Fruit fly (Drosophila melanogaster) whole organism, embryonic: ENCODE measurements around the gene GstD5.

Source experiments
- CG10267 ChIP-seq: fragments of 200-800 bp; sonication (Bioruptor generic); optimal IDR thresholded peaks from 2 replicates; lab custom pipeline; 2018; ENCODE audit warnings: missing biosample characterization, mild to moderate bottlenecking, missing genetic modification characterization, moderate library complexity
- CG10959 ChIP-seq: fragments of 200-800 bp; sonication (Bioruptor generic); IDR thresholded peaks from 2 replicates; pipeline ENCODE4 v1.3.6; 2022; ENCODE audit warnings: missing biosample characterization, missing genetic modification characterization
- CG11247 ChIP-seq: fragments of 200-800 bp; sonication (Bioruptor generic); IDR thresholded peaks from 2 replicates; pipeline ENCODE4 v1.3.6; 2022; ENCODE audit warnings: missing biosample characterization, missing genetic modification characterization
- CG14667 ChIP-seq: fragments of 200-800 bp; sonication (Bioruptor generic); IDR thresholded peaks from 2 replicates; pipeline ENCODE4 v1.3.6; 2022; ENCODE audit warnings: missing biosample characterization, missing genetic modification characterization
- CG17328 ChIP-seq: fragments of 200-800 bp; sonication (Bioruptor generic); IDR thresholded peaks from 2 replicates; pipeline ENCODE4 v1.3.6; 2022; ENCODE audit warnings: missing biosample characterization, missing genetic modification characterization
- CG17612 ChIP-seq: fragments of 200-800 bp; sonication (Bioruptor generic); IDR thresholded peaks from 2 replicates; pipeline ENCODE4 v1.3.6; 2022; ENCODE audit warnings: missing biosample characterization, missing genetic modification characterization
- CG2129 ChIP-seq: fragments of 200-800 bp; sonication (Bioruptor generic); IDR thresholded peaks from 2 replicates; pipeline ENCODE4 v1.3.6; 2022; ENCODE audit warnings: missing biosample characterization, missing genetic modification characterization; ENCODE audit not compliant: partially characterized antibody
- CG33213 ChIP-seq: fragments of 200-800 bp; sonication (Bioruptor generic); optimal IDR thresholded peaks from 3 replicates; lab custom pipeline; 2016; ENCODE audit warnings: missing biosample characterization, missing genetic modification characterization
- CG3407 ChIP-seq: fragments of 200-800 bp; sonication (Bioruptor generic); optimal IDR thresholded peaks from 2 replicates; lab custom pipeline; 2018; ENCODE audit warnings: missing biosample characterization, mild to moderate bottlenecking, missing genetic modification characterization
- CG3995 ChIP-seq: fragments of 200-800 bp; sonication (Bioruptor generic); optimal IDR thresholded peaks from 3 replicates; lab custom pipeline; 2016; ENCODE audit warnings: missing biosample characterization, missing genetic modification characterization
- CG4328 ChIP-seq: fragments of 200-800 bp; sonication (Bioruptor generic); optimal IDR thresholded peaks from 3 replicates; lab custom pipeline; 2017; ENCODE audit warnings: missing biosample characterization, missing genetic modification reagents, missing genetic modification characterization
- CG4360 ChIP-seq: fragments of 200-800 bp; sonication (Bioruptor generic); IDR thresholded peaks from 2 replicates; pipeline ENCODE4 v1.3.6; 2022; ENCODE audit warnings: missing biosample characterization, missing genetic modification characterization
- CG43689 ChIP-seq: fragments of 200-800 bp; sonication (Bioruptor generic); IDR thresholded peaks from 2 replicates; pipeline ENCODE4 v1.3.6; 2022; ENCODE audit warnings: missing biosample characterization, missing genetic modification characterization
- CG4617 ChIP-seq: fragments of 200-800 bp; sonication (Bioruptor generic); optimal IDR thresholded peaks from 3 replicates; lab custom pipeline; 2016; ENCODE audit warnings: missing biosample characterization, missing genetic modification characterization, borderline replicate concordance
- CG8924 ChIP-seq: fragments of 200-800 bp; optimal IDR thresholded peaks from 3 replicates; lab custom pipeline; 2019; ENCODE audit warnings: missing biosample characterization, mild to moderate bottlenecking, missing genetic modification characterization, moderate library complexity
- E2f1 ChIP-seq: fragments of 200-800 bp; sonication (Bioruptor generic); IDR thresholded peaks from 2 replicates; pipeline ENCODE4 v1.3.6; 2022; ENCODE audit warnings: missing biosample characterization, missing genetic modification characterization
- Hr51 ChIP-seq, 2 experiments: fragments of 200-800 bp; sonication (Bioruptor generic); optimal IDR thresholded peaks; 2 replicates in 1 of 2; 3 replicates in 1 of 2; lab custom pipeline; 2016 to 2018; ENCODE audit warnings: missing biosample characterization in 2 of 2, missing genetic modification characterization in 2 of 2, mild to moderate bottlenecking in 1 of 2, moderate library complexity in 1 of 2
- NC2α ChIP-seq: fragments of 200-800 bp; sonication (Bioruptor generic); optimal IDR thresholded peaks from 2 replicates; lab custom pipeline; 2016; ENCODE audit warnings: missing biosample characterization, missing genetic modification characterization
- NFAT ChIP-seq: fragments of 200-800 bp; sonication (Bioruptor generic); IDR thresholded peaks from 2 replicates; pipeline ENCODE4 v1.3.6; 2022; ENCODE audit warnings: missing biosample characterization, missing genetic modification characterization
- Neu2 ChIP-seq: fragments of 200-800 bp; sonication (Bioruptor generic); optimal IDR thresholded peaks from 3 replicates; lab custom pipeline; 2016; ENCODE audit warnings: missing biosample characterization, missing genetic modification characterization, borderline replicate concordance
- PHDP ChIP-seq: fragments of 200-800 bp; sonication (Bioruptor generic); optimal IDR thresholded peaks from 3 replicates; lab custom pipeline; 2018; ENCODE audit warnings: missing biosample characterization, mild to moderate bottlenecking, missing genetic modification characterization, moderate library complexity
- Poxn ChIP-seq: fragments of 200-800 bp; sonication (Bioruptor generic); IDR thresholded peaks from 2 replicates; pipeline ENCODE4 v1.3.6; 2022; ENCODE audit warnings: missing biosample characterization, missing genetic modification characterization
- Scr ChIP-seq: fragments of 200-800 bp; sonication (Bioruptor generic); IDR thresholded peaks from 2 replicates; pipeline ENCODE4 v1.3.6; 2022; ENCODE audit warnings: missing biosample characterization, missing genetic modification characterization; ENCODE audit not compliant: partially characterized antibody
- Sry-δ ChIP-seq: fragments of 200-800 bp; sonication (Bioruptor generic); optimal IDR thresholded peaks from 2 replicates; lab custom pipeline; 2016; ENCODE audit warnings: missing biosample characterization, missing genetic modification characterization
- Usf ChIP-seq: fragments of 200-800 bp; sonication (Bioruptor generic); optimal IDR thresholded peaks from 2 replicates; lab custom pipeline; 2017; ENCODE audit warnings: missing genotype, missing biosample characterization, missing genetic modification characterization
- amos ChIP-seq: fragments of 200-800 bp; sonication (Bioruptor generic); IDR thresholded peaks from 2 replicates; pipeline ENCODE4 v1.3.6; 2022; ENCODE audit warnings: missing biosample characterization, missing genetic modification characterization; ENCODE audit not compliant: partially characterized antibody
- aop ChIP-seq: fragments of 200-800 bp; sonication (Bioruptor generic); IDR thresholded peaks from 2 replicates; pipeline ENCODE4 v1.3.6; 2022; ENCODE audit warnings: missing biosample characterization, missing genetic modification characterization
- cad ChIP-seq: fragments of >200 bp; optimal IDR thresholded peaks from 2 replicates; lab custom pipeline; 2017; ENCODE audit warnings: missing biosample characterization, missing genetic modification characterization
- cg ChIP-seq: fragments of 200-800 bp; sonication (Bioruptor generic); optimal IDR thresholded peaks from 3 replicates; lab custom pipeline; 2019; ENCODE audit warnings: missing biosample characterization, mild to moderate bottlenecking, missing genetic modification characterization, moderate library complexity
- dmrt11E ChIP-seq: fragments of 200-800 bp; sonication (Bioruptor generic); optimal IDR thresholded peaks from 3 replicates; lab custom pipeline; 2018; ENCODE audit warnings: missing biosample characterization, mild to moderate bottlenecking, missing genetic modification characterization, moderate library complexity
- dpn ChIP-seq, 2 experiments: fragments of 200-800 bp; sonication (Bioruptor generic); optimal IDR thresholded peaks; 3 replicates each; lab custom pipeline; 2016; ENCODE audit warnings: missing biosample characterization in 2 of 2, missing genetic modification characterization in 2 of 2
- exex ChIP-seq: fragments of 200-800 bp; sonication (Bioruptor generic); optimal IDR thresholded peaks from 4 replicates; lab custom pipeline; 2018; ENCODE audit warnings: missing biosample characterization, mild to moderate bottlenecking, missing genetic modification characterization, moderate library complexity
- ftz-f1 ChIP-seq: fragments of 200-800 bp; sonication (Bioruptor generic); optimal IDR thresholded peaks from 2 replicates; lab custom pipeline; 2016; ENCODE audit warnings: missing biosample characterization, missing genetic modification characterization
- gfzf ChIP-seq: fragments of 200-800 bp; sonication (Bioruptor generic); optimal IDR thresholded peaks from 2 replicates; lab custom pipeline; 2016; ENCODE audit warnings: missing biosample characterization, mild to moderate bottlenecking, missing genetic modification characterization, moderate library complexity
- insv ChIP-seq, 2 experiments: fragments of 200-800 bp; sonication (Bioruptor generic); optimal IDR thresholded peaks; 3 replicates each; lab custom pipeline; 2016 to 2018; ENCODE audit warnings: missing biosample characterization in 2 of 2, missing genetic modification characterization in 2 of 2
- jigr1 ChIP-seq: fragments of 200-800 bp; sonication (Bioruptor generic); IDR thresholded peaks from 3 replicates; pipeline ENCODE4 v1.3.6; 2022; ENCODE audit warnings: missing biosample characterization, missing genetic modification characterization
- jumu ChIP-seq: fragments of 200-800 bp; sonication (Bioruptor generic); optimal IDR thresholded peaks from 3 replicates; lab custom pipeline; 2016; ENCODE audit warnings: missing biosample characterization, missing genetic modification characterization
- lmd ChIP-seq: fragments of 200-800 bp; sonication (Bioruptor generic); IDR thresholded peaks from 2 replicates; pipeline ENCODE4 v1.3.6; 2022; ENCODE audit warnings: missing biosample characterization, missing genetic modification characterization
- mirr ChIP-seq: fragments of 200-800 bp; sonication (Bioruptor generic); optimal IDR thresholded peaks from 3 replicates; lab custom pipeline; 2018; ENCODE audit warnings: missing biosample characterization, mild to moderate bottlenecking, missing genetic modification characterization
- nerfin-1 ChIP-seq: fragments of 200-800 bp; sonication (Bioruptor generic); optimal IDR thresholded peaks from 3 replicates; lab custom pipeline; 2019; ENCODE audit warnings: missing biosample characterization, mild to moderate bottlenecking, missing genetic modification characterization, moderate library complexity
- nom ChIP-seq: fragments of 200-800 bp; sonication (Bioruptor generic); optimal IDR thresholded peaks from 2 replicates; lab custom pipeline; 2017; ENCODE audit warnings: missing biosample characterization, missing genetic modification characterization, mild to moderate bottlenecking, moderate library complexity, missing genetic modification reagents
- oc ChIP-seq: fragments of 200-800 bp; sonication (Bioruptor generic); optimal IDR thresholded peaks from 2 replicates; lab custom pipeline; 2018; ENCODE audit warnings: missing biosample characterization, mild to moderate bottlenecking, missing genetic modification characterization, moderate library complexity
- pita ChIP-seq: fragments of 200-800 bp; sonication (Bioruptor generic); optimal IDR thresholded peaks from 2 replicates; lab custom pipeline; 2017; ENCODE audit warnings: missing biosample characterization, mild to moderate bottlenecking, missing genetic modification characterization
- rib ChIP-seq: fragments of 200-800 bp; sonication (Bioruptor generic); IDR thresholded peaks from 2 replicates; pipeline ENCODE4 v1.3.6; 2022; ENCODE audit warnings: missing biosample characterization, missing genetic modification characterization
- salm ChIP-seq: fragments of 200-800 bp; sonication (Bioruptor generic); optimal IDR thresholded peaks from 2 replicates; lab custom pipeline; 2018; ENCODE audit warnings: missing biosample characterization, mild to moderate bottlenecking, missing genetic modification characterization
- slp2 ChIP-seq: fragments of 200-800 bp; sonication (Bioruptor generic); optimal IDR thresholded peaks from 2 replicates; lab custom pipeline; 2016; ENCODE audit warnings: missing biosample characterization, missing genetic modification characterization
- sob ChIP-seq: fragments of 200-800 bp; sonication (Bioruptor generic); IDR thresholded peaks from 2 replicates; pipeline ENCODE4 v1.3.6; 2022; ENCODE audit warnings: missing biosample characterization, missing genetic modification characterization
- stwl ChIP-seq: fragments of 200-800 bp; sonication (Bioruptor generic); optimal IDR thresholded peaks from 3 replicates; lab custom pipeline; 2018; ENCODE audit warnings: missing biosample characterization, mild to moderate bottlenecking, missing genetic modification characterization, moderate library complexity
- tll ChIP-seq, 2 experiments: fragments of 200-800 bp in 1 of 2; fragments of >200 bp in 1 of 2; sonication (Bioruptor generic) in 1 of 2; optimal IDR thresholded peaks; 2 replicates each; lab custom pipeline; 2017 to 2019; ENCODE audit warnings: missing biosample characterization in 2 of 2, missing genetic modification characterization in 2 of 2, mild to moderate bottlenecking in 1 of 2, moderate library complexity in 1 of 2

The GstD5 gene

dm6 chr3R:12375258-12375783 lies at the start of gene GstD5:
Gene GstD5, plus strand, starts transcription at chr3R:12375733.
- peak; percentile 5 for TF ChIP-seq CG10267 (tag; lab: Kevin White, UChicago)
- no peak for TF ChIP-seq CG43689
- peak; percentile 10 for TF ChIP-seq cg (GFP tag; lab: Kevin White, UChicago)
- no peak for TF ChIP-seq dmrt11E (tag; lab: Kevin White, UChicago)
- peak; percentile 98 for TF ChIP-seq stwl
- TF ChIP-seq amos (GFP tag; lab: Robert Waterston, UW): 0 out of 2 replicates have a peak, but pooled peaks have one; percentile 8
- TF ChIP-seq ftz-f1: no peak
- no peak for TF ChIP-seq NFAT (GFP tag; lab: Robert Waterston, UW)
- TF ChIP-seq lmd (GFP tag; lab: Robert Waterston, UW): no peak
- TF ChIP-seq CG8924 (tag; lab: Kevin White, UChicago): peak; percentile 2
- TF ChIP-seq exex (tag; lab: Kevin White, UChicago): peak; percentile 62

- TF ChIP-seq CG14667 (GFP tag; lab: Robert Waterston, UW) (no peak), CG4617 (no peak), salm (tag; lab: Kevin White, UChicago) (no peak), jumu (no peak), nom (GFP tag; lab: Kevin White, UChicago) (no peak), pita (GFP tag; lab: Kevin White, UChicago) (no peak), E2f1 (no peak), aop (no peak), sob (GFP tag; lab: Robert Waterston, UW) (no peak), CG17612 (GFP tag; lab: Robert Waterston, UW) (no peak)
- TF ChIP-seq, all 482 proteins: peak for 0
Measured at dm6 chr3R:12326855-12327254, 48.7 kb upstream of the GstD5 start.

dm6 chr3R:12329827-12330226 lies 45.7 kb upstream of the GstD5 start:
- no peak for TF ChIP-seq cad (GFP tag; lab: Kevin White, UChicago)
- TF ChIP-seq nerfin-1 (tag; lab: Kevin White, UChicago): peak; percentile 59
- no peak for TF ChIP-seq slp2 (GFP tag; lab: Kevin White, UChicago)
- no peak for TF ChIP-seq Poxn (GFP tag; lab: Robert Waterston, UW)
- no peak for TF ChIP-seq rib
- TF ChIP-seq mirr (GFP tag; lab: Kevin White, UChicago): peak; percentile 50
- TF ChIP-seq gfzf (GFP tag; lab: Kevin White, UChicago): no peak
- TF ChIP-seq CG10959: no peak
- TF ChIP-seq insv (GFP tag; optimal IDR thresholded peaks at IDR 0.05; lab: Kevin White, UChicago): no peak
- no peak for TF ChIP-seq CG3407 (GFP tag; lab: Kevin White, UChicago)
- TF ChIP-seq Scr (GFP tag; lab: Robert Waterston, UW): no peak
- no peak for TF ChIP-seq CG3995 (GFP tag; lab: Kevin White, UChicago)
- peak in 1 of 2 experiments; percentile 25 for TF ChIP-seq Hr51 (GFP tag; optimal IDR thresholded peaks at IDR 0.05; lab: Kevin White, UChicago)
- no peak for TF ChIP-seq stwl
- no peak for TF ChIP-seq CG2129 (GFP tag; lab: Robert Waterston, UW)
- TF ChIP-seq CG11247 (GFP tag; lab: Robert Waterston, UW): no peak
- TF ChIP-seq CG4328 (GFP tag; lab: Kevin White, UChicago): no peak
- no peak for TF ChIP-seq NC2α (GFP tag; lab: Kevin White, UChicago)
- no peak for TF ChIP-seq Usf (GFP tag; lab: Kevin White, UChicago)
- TF ChIP-seq PHDP (tag; lab: Kevin White, UChicago): no peak
- TF ChIP-seq dpn (GFP tag; optimal IDR thresholded peaks at IDR 0.05; lab: Kevin White, UChicago): no peak
- TF ChIP-seq CG17328 (GFP tag; lab: Robert Waterston, UW): no peak
- no peak for TF ChIP-seq CG4360 (GFP tag; lab: Robert Waterston, UW)
- no peak for TF ChIP-seq Neu2 (GFP tag; lab: Kevin White, UChicago)
- no peak for TF ChIP-seq jigr1
- TF ChIP-seq oc (tag; lab: Kevin White, UChicago): peak; percentile 50
- no peak for TF ChIP-seq tll (GFP tag; optimal IDR thresholded peaks at IDR 0.05; lab: Kevin White, UChicago)
- TF ChIP-seq CG33213 (GFP tag; lab: Kevin White, UChicago): no peak
- no peak for TF ChIP-seq Sry-δ
